Fruit fly (Drosophila melanogaster) whole organism, embryonic: Measurements from ENCODE around the gene BckdhA.

Experiments
- B-H1 ChIP-seq: fragments of 200-800 bp; sonication (Bioruptor generic); IDR thresholded peaks from 3 replicates; pipeline ENCODE4 v1.3.6; 2022; ENCODE audit warnings: missing biosample characterization, missing genetic modification characterization
- B-H2 ChIP-seq: fragments of 200-800 bp; sonication (Bioruptor generic); optimal IDR thresholded peaks from 2 replicates; lab custom pipeline; 2018; ENCODE audit warnings: missing biosample characterization, mild to moderate bottlenecking, missing genetic modification characterization
- BEAF-32 ChIP-seq: fragments of 200-800 bp; sonication (Bioruptor generic); optimal IDR thresholded peaks from 3 replicates; lab custom pipeline; 2017; ENCODE audit warnings: missing biosample characterization, missing genetic modification characterization, mild to moderate bottlenecking, moderate library complexity, missing genetic modification reagents
- C15 ChIP-seq: fragments of 200-800 bp; sonication (Bioruptor generic); IDR thresholded peaks from 3 replicates; pipeline ENCODE4 v1.3.6; 2022; ENCODE audit warnings: missing biosample characterization, missing genetic modification characterization
- CG10209 ChIP-seq: fragments of 200-800 bp; sonication (Bioruptor generic); optimal IDR thresholded peaks from 3 replicates; lab custom pipeline; 2017; ENCODE audit warnings: missing biosample characterization, mild to moderate bottlenecking, missing genetic modification characterization, missing genetic modification reagents
- CG10321 ChIP-seq: fragments of 200-800 bp; sonication (Bioruptor generic); IDR thresholded peaks from 2 replicates; pipeline ENCODE4 v1.3.6; 2022; ENCODE audit warnings: missing biosample characterization, missing genetic modification characterization
- CG10543 ChIP-seq: fragments of 200-800 bp; sonication (Bioruptor generic); optimal IDR thresholded peaks from 3 replicates; lab custom pipeline; 2017; ENCODE audit warnings: missing biosample characterization, mild to moderate bottlenecking, missing genetic modification characterization, moderate library complexity
- CG11093 ChIP-seq: fragments of 200-800 bp; sonication (Bioruptor generic); IDR thresholded peaks from 3 replicates; pipeline ENCODE4 v1.3.6; 2022; ENCODE audit warnings: missing biosample characterization, missing genetic modification characterization
- CG11504 ChIP-seq: fragments of 200-800 bp; sonication (Bioruptor generic); optimal IDR thresholded peaks from 3 replicates; lab custom pipeline; 2019; ENCODE audit warnings: missing biosample characterization, mild to moderate bottlenecking, missing genetic modification characterization, moderate library complexity
- CG13287 ChIP-seq: fragments of 200-800 bp; sonication (Bioruptor generic); IDR thresholded peaks from 2 replicates; pipeline ENCODE4 v1.3.6; 2022; ENCODE audit warnings: missing biosample characterization, missing genetic modification characterization; ENCODE audit not compliant: partially characterized antibody
- CG15514 ChIP-seq: fragments of 200-800 bp; sonication (Bioruptor generic); optimal IDR thresholded peaks from 3 replicates; lab custom pipeline; 2017; ENCODE audit warnings: missing biosample characterization, missing genetic modification characterization, mild to moderate bottlenecking, moderate library complexity, missing genetic modification reagents
- CG17568 ChIP-seq: fragments of 200-800 bp; sonication (Bioruptor generic); optimal IDR thresholded peaks from 2 replicates; lab custom pipeline; 2018; ENCODE audit warnings: missing biosample characterization, mild to moderate bottlenecking, missing genetic modification characterization, moderate library complexity
- CG2116 ChIP-seq: fragments of 200-800 bp; sonication (Bioruptor generic); optimal IDR thresholded peaks from 3 replicates; lab custom pipeline; 2018; ENCODE audit warnings: missing biosample characterization, mild to moderate bottlenecking, missing genetic modification characterization
- CG2129 ChIP-seq: fragments of 200-800 bp; sonication (Bioruptor generic); IDR thresholded peaks from 2 replicates; pipeline ENCODE4 v1.3.6; 2022; ENCODE audit warnings: missing biosample characterization, missing genetic modification characterization; ENCODE audit not compliant: partially characterized antibody
- CG31388 ChIP-seq: fragments of 200-800 bp; sonication (Bioruptor generic); optimal IDR thresholded peaks from 2 replicates; lab custom pipeline; 2016; ENCODE audit warnings: missing biosample characterization, missing genetic modification characterization
- CG3995 ChIP-seq: fragments of 200-800 bp; sonication (Bioruptor generic); optimal IDR thresholded peaks from 3 replicates; lab custom pipeline; 2016; ENCODE audit warnings: missing biosample characterization, missing genetic modification characterization
- CG42726 ChIP-seq: fragments of 200-800 bp; sonication (Bioruptor generic); IDR thresholded peaks from 2 replicates; pipeline ENCODE4 v1.3.6; 2022; ENCODE audit warnings: missing biosample characterization, missing genetic modification characterization; ENCODE audit not compliant: partially characterized antibody
- CG4328 ChIP-seq: fragments of 200-800 bp; sonication (Bioruptor generic); optimal IDR thresholded peaks from 3 replicates; lab custom pipeline; 2017; ENCODE audit warnings: missing biosample characterization, missing genetic modification reagents, missing genetic modification characterization
- CG4360 ChIP-seq: fragments of 200-800 bp; sonication (Bioruptor generic); IDR thresholded peaks from 2 replicates; pipeline ENCODE4 v1.3.6; 2022; ENCODE audit warnings: missing biosample characterization, missing genetic modification characterization
- CG4854 ChIP-seq: fragments of 200-800 bp; sonication (Bioruptor generic); optimal IDR thresholded peaks from 2 replicates; lab custom pipeline; 2016; ENCODE audit warnings: missing biosample characterization, missing genetic modification characterization, inconsistent platforms
- CG5245 ChIP-seq: fragments of 200-800 bp; sonication (Bioruptor generic); optimal IDR thresholded peaks from 3 replicates; lab custom pipeline; 2016; ENCODE audit warnings: missing biosample characterization, missing genetic modification characterization
- CG6254 ChIP-seq: fragments of 200-800 bp; sonication (Bioruptor generic); optimal IDR thresholded peaks from 3 replicates; lab custom pipeline; 2017; ENCODE audit warnings: mild to moderate bottlenecking, missing biosample characterization, missing genetic modification reagents, missing genetic modification characterization
- CG8924 ChIP-seq: fragments of 200-800 bp; optimal IDR thresholded peaks from 3 replicates; lab custom pipeline; 2019; ENCODE audit warnings: missing biosample characterization, mild to moderate bottlenecking, missing genetic modification characterization, moderate library complexity
- CG9932 ChIP-seq: fragments of 200-800 bp; sonication (Bioruptor generic); IDR thresholded peaks from 2 replicates; pipeline ENCODE4 v1.3.6; 2022; ENCODE audit warnings: missing biosample characterization, missing genetic modification characterization
- Doc2 ChIP-seq: fragments of 200-800 bp; sonication (Bioruptor generic); IDR thresholded peaks from 2 replicates; pipeline ENCODE4 v1.3.6; 2022; ENCODE audit warnings: missing biosample characterization, missing genetic modification characterization
- Doc3 ChIP-seq: fragments of 200-800 bp; sonication (Bioruptor generic); IDR thresholded peaks from 3 replicates; pipeline ENCODE4 v1.3.6; 2022; ENCODE audit warnings: missing biosample characterization, missing genetic modification characterization; ENCODE audit not compliant: partially characterized antibody
- E2f1 ChIP-seq: fragments of 200-800 bp; sonication (Bioruptor generic); IDR thresholded peaks from 2 replicates; pipeline ENCODE4 v1.3.6; 2022; ENCODE audit warnings: missing biosample characterization, missing genetic modification characterization
- Elba2 ChIP-seq: fragments of 200-800 bp; sonication (Bioruptor generic); optimal IDR thresholded peaks from 3 replicates; lab custom pipeline; 2016; ENCODE audit warnings: missing biosample characterization, missing genetic modification characterization
- Fer3 ChIP-seq: fragments of 200-800 bp; sonication (Bioruptor generic); optimal IDR thresholded peaks from 2 replicates; lab custom pipeline; 2018; ENCODE audit warnings: missing biosample characterization, mild to moderate bottlenecking, missing genetic modification characterization, moderate library complexity
- HLHmδ ChIP-seq: fragments of 200-800 bp; sonication (Bioruptor generic); optimal IDR thresholded peaks from 2 replicates; lab custom pipeline; 2018; ENCODE audit warnings: missing biosample characterization, mild to moderate bottlenecking, missing genetic modification characterization, moderate library complexity
- Hand ChIP-seq: fragments of 200-800 bp; sonication (Bioruptor generic); optimal IDR thresholded peaks from 2 replicates; lab custom pipeline; 2017; ENCODE audit warnings: mild to moderate bottlenecking, missing biosample characterization, missing genetic modification reagents, missing genetic modification characterization
- Hey ChIP-seq: fragments of 200-800 bp; sonication (Bioruptor generic); optimal IDR thresholded peaks from 3 replicates; lab custom pipeline; 2018; ENCODE audit warnings: missing biosample characterization, mild to moderate bottlenecking, missing genetic modification characterization
- HmgD ChIP-seq: fragments of 200-800 bp; sonication (Bioruptor generic); optimal IDR thresholded peaks from 3 replicates; lab custom pipeline; 2016; ENCODE audit warnings: missing biosample characterization, missing genetic modification characterization
- Myb ChIP-seq: fragments of 200-800 bp; sonication (Bioruptor generic); optimal IDR thresholded peaks from 2 replicates; lab custom pipeline; 2016; ENCODE audit warnings: missing biosample characterization, missing genetic modification characterization
- Nf-YA ChIP-seq: fragments of 200-800 bp; sonication (Bioruptor generic); IDR thresholded peaks from 2 replicates; pipeline ENCODE4 v1.3.6; 2022; ENCODE audit warnings: missing biosample characterization, missing genetic modification characterization
- Nf-YC ChIP-seq: fragments of 200-800 bp; optimal IDR thresholded peaks from 3 replicates; lab custom pipeline; 2019; ENCODE audit warnings: missing biosample characterization, mild to moderate bottlenecking, missing genetic modification characterization, moderate library complexity
- NfI ChIP-seq: fragments of 200-800 bp; sonication (Bioruptor generic); optimal IDR thresholded peaks from 3 replicates; lab custom pipeline; 2018; ENCODE audit warnings: missing biosample characterization, mild to moderate bottlenecking, missing genetic modification characterization, moderate library complexity
- Vsx1 ChIP-seq: fragments of 200-800 bp; sonication (Bioruptor generic); optimal IDR thresholded peaks from 2 replicates; lab custom pipeline; 2017; ENCODE audit warnings: missing biosample characterization, mild to moderate bottlenecking, missing genetic modification characterization, missing genetic modification reagents
- cad ChIP-seq: fragments of >200 bp; optimal IDR thresholded peaks from 2 replicates; lab custom pipeline; 2017; ENCODE audit warnings: missing biosample characterization, missing genetic modification characterization
- crol ChIP-seq: fragments of 200-800 bp; sonication (Bioruptor generic); IDR thresholded peaks from 2 replicates; pipeline ENCODE4 v1.3.6; 2022; ENCODE audit warnings: missing biosample characterization, missing genetic modification characterization
- exex ChIP-seq: fragments of 200-800 bp; sonication (Bioruptor generic); optimal IDR thresholded peaks from 4 replicates; lab custom pipeline; 2018; ENCODE audit warnings: missing biosample characterization, mild to moderate bottlenecking, missing genetic modification characterization, moderate library complexity
- fd96Cb ChIP-seq: fragments of 200-800 bp; sonication (Bioruptor generic); optimal IDR thresholded peaks from 2 replicates; lab custom pipeline; 2018; ENCODE audit warnings: missing biosample characterization, mild to moderate bottlenecking, missing genetic modification characterization, moderate library complexity
- grau ChIP-seq: fragments of 200-800 bp; optimal IDR thresholded peaks from 3 replicates; lab custom pipeline; 2019; ENCODE audit warnings: missing biosample characterization, mild to moderate bottlenecking, missing genetic modification characterization, moderate library complexity
- insv ChIP-seq, 2 experiments: fragments of 200-800 bp; sonication (Bioruptor generic); optimal IDR thresholded peaks; 3 replicates each; lab custom pipeline; 2016 to 2018; ENCODE audit warnings: missing biosample characterization in 2 of 2, missing genetic modification characterization in 2 of 2
- oc ChIP-seq: fragments of 200-800 bp; sonication (Bioruptor generic); optimal IDR thresholded peaks from 2 replicates; lab custom pipeline; 2018; ENCODE audit warnings: missing biosample characterization, mild to moderate bottlenecking, missing genetic modification characterization, moderate library complexity
- pb ChIP-seq: fragments of 200-800 bp; sonication (Bioruptor generic); optimal IDR thresholded peaks from 3 replicates; lab custom pipeline; 2016; ENCODE audit warnings: missing biosample characterization, missing genetic modification characterization
- psq ChIP-seq: fragments of 200-800 bp; sonication (Bioruptor generic); optimal IDR thresholded peaks from 2 replicates; lab custom pipeline; 2017; ENCODE audit warnings: missing biosample characterization, missing genetic modification characterization
- row ChIP-seq: fragments of 200-800 bp; sonication (Bioruptor generic); IDR thresholded peaks from 3 replicates; pipeline ENCODE4 v1.3.6; 2022; ENCODE audit warnings: missing biosample characterization, missing genetic modification characterization
- slbo ChIP-seq: fragments of 200-800 bp; sonication (Bioruptor generic); IDR thresholded peaks from 2 replicates; pipeline ENCODE4 v1.3.6; 2022; ENCODE audit warnings: missing biosample characterization, missing genetic modification characterization
- sug ChIP-seq: fragments of 200-800 bp; optimal IDR thresholded peaks from 2 replicates; lab custom pipeline; 2019; ENCODE audit warnings: missing biosample characterization, mild to moderate bottlenecking, missing genetic modification characterization, moderate library complexity
- zfh1 ChIP-seq: fragments of 200-800 bp; sonication (Bioruptor generic); IDR thresholded peaks from 3 replicates; pipeline ENCODE4 v1.3.6; 2022; ENCODE audit warnings: missing biosample characterization, missing genetic modification characterization

Gene BckdhA

DNA sequence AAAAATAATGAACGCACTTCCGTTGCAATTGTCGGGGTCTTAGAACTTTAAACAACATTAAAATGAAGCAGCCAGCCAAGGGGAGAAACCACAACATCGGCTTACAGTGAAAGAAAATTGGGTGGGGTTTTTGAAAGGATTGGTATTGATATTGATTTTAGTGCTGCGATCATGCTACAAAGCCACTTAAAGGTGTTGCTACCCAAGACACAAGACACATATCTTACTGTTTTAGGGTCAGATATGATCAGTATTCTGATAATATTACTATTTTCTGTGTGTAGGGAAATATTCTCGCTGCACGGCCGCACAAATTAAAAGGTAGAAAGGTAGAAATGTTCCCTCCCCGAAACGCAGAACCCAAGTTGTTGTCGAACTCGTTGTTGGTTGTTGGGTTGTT is 49.5 kb downstream of the BckdhA start (continued):
- TF ChIP-seq crol (GFP tag; lab: Robert Waterston, UW) (peak; percentile 29; the same call in 1 of the 2 replicates), CG31388 (GFP tag; lab: Kevin White, UChicago) (no peak), insv (GFP tag; optimal IDR thresholded peaks at IDR 0.05; lab: Kevin White, UChicago) (no peak), Hey (tag; lab: Kevin White, UChicago) (no peak), HLHmδ (GFP tag; lab: Kevin White, UChicago) (no peak), CG11504 (peak; percentile 29), CG4854 (no peak), cad (GFP tag; lab: Kevin White, UChicago) (no peak), Vsx1 (no peak), sug (tag; lab: Kevin White, UChicago) (no peak), Hand (GFP tag; lab: Kevin White, UChicago) (no peak), oc (tag; lab: Kevin White, UChicago) (no peak), Elba2 (GFP tag; lab: Kevin White, UChicago) (no peak), CG5245 (GFP tag; lab: Kevin White, UChicago) (peak; percentile 45), E2f1 (0 out of 2 replicates have a peak, but pooled peaks have one; percentile 14), B-H1 (GFP tag; lab: Robert Waterston, UW) (no peak), CG9932 (GFP tag; lab: Robert Waterston, UW) (no peak), Doc2 (GFP tag; lab: Robert Waterston, UW) (no peak), CG15514 (no peak), pb (GFP tag; lab: Kevin White, UChicago) (no peak), HmgD (GFP tag; lab: Kevin White, UChicago) (no peak), CG2129 (GFP tag; lab: Robert Waterston, UW) (no peak), row (GFP tag; lab: Robert Waterston, UW) (peak; percentile 43; the same call in 2 of the 3 replicates), CG4328 (no peak), CG13287 (no peak), Doc3 (GFP tag; lab: Robert Waterston, UW) (no peak), Nf-YA (GFP tag; lab: Robert Waterston, UW) (no peak), CG10543 (GFP tag; lab: Kevin White, UChicago) (no peak), grau (tag; lab: Kevin White, UChicago) (peak; percentile 28), Fer3 (tag; lab: Kevin White, UChicago) (no peak), B-H2 (GFP tag; lab: Kevin White, UChicago) (no peak), Nf-YC (tag; lab: Kevin White, UChicago) (no peak), CG4360 (no peak), exex (tag; lab: Kevin White, UChicago) (no peak), NfI (GFP tag; lab: Kevin White, UChicago) (no peak), CG3995 (GFP tag; lab: Kevin White, UChicago) (no peak), CG10321 (no peak), psq (GFP tag; lab: Kevin White, UChicago) (no peak), CG10209 (GFP tag; lab: Kevin White, UChicago) (no peak), CG42726 (GFP tag; lab: Robert Waterston, UW) (no peak), BEAF-32 (no peak), C15 (GFP tag; lab: Robert Waterston, UW) (no peak), Myb (no peak), CG8924 (peak; percentile 40), slbo (GFP tag; lab: Robert Waterston, UW) (0 out of 2 replicates have a peak, but pooled peaks have one; percentile 3), CG11093 (no peak), fd96Cb (tag; lab: Kevin White, UChicago) (peak; percentile 60), CG6254 (peak; percentile 54), CG17568 (GFP tag; lab: Kevin White, UChicago) (no peak), zfh1 (peak; percentile 68; the same call in 1 of the 3 replicates), CG2116 (GFP tag; lab: Kevin White, UChicago) (no peak)
